Fruit fly (Drosophila melanogaster): ENCODE measurements around the gene Wnt5.

DNA sequence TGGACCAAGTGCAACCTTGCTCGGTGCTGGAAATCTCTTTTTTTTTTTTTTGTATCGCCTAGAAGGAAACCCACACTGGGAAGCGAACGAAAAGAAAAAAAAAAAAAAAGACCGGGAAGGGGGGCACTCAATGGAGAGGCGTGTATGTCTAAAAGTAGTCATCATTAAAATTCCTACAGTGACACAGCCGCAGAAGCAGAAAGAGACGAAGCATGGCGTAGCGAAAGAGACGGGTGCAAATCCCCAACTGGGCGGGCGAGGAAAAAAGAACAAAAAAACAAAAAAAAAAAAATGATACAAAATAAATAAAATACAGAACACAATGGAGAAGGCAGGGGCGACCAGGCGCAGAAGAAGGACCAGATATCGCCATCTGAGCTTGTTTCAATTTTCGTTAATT is 39.5 kb upstream of the Wnt5 start:
- TF ChIP-seq Ada2b (GFP tag; IDR thresholded peaks at IDR 0.05) (no peak), ac (GFP tag; optimal IDR thresholded peaks at IDR 0.05) (no peak), sens-2 (GFP tag; IDR thresholded peaks at IDR 0.05) (no peak), ems (GFP tag; optimal IDR thresholded peaks at IDR 0.05) (no peak), tx (GFP tag; optimal IDR thresholded peaks at IDR 0.05) (no peak), cwo (GFP tag; optimal IDR thresholded peaks at IDR 0.05) (no peak), CG3163 (GFP tag; optimal IDR thresholded peaks at IDR 0.05) (no peak)

All from whole organism, embryonic.